Worm (Caenorhabditis elegans) whole organism, late embryonic: Measurements from ENCODE around the gene F41G3.19.

Source experiments
- ceh-14 ChIP-seq: sonication (generic microtip); optimal IDR thresholded peaks from 2 replicates; lab custom pipeline; 2016; ENCODE audit warnings: missing genotype, missing genetic modification characterization, missing compliant biosample characterization
- ceh-45 ChIP-seq: fragments of 200-800 bp; sonication (Bioruptor generic); IDR thresholded peaks from 2 replicates; pipeline ENCODE4 v1.3.6; 2022; ENCODE audit warnings: missing genetic modification reagents, missing genetic modification characterization, missing compliant biosample characterization
- nhr-11 ChIP-seq: fragments of 150-350 bp; optimal IDR thresholded peaks from 2 replicates; lab custom pipeline; 2014; ENCODE audit warnings: missing biosample characterization, missing genetic modification characterization

- TF ChIP-seq ceh-45 (GFP tag; lab: Robert Waterston, UW): no peak
- no peak for TF ChIP-seq nhr-11 (tag; lab: Kevin White, UChicago)
- TF ChIP-seq ceh-14 (tag; lab: Kevin White, UChicago): no peak
Observed at ce11 chrII:6736066-6736465, 15.9 kb downstream of the F41G3.19 start, which contains the start of gene mrps-18.C.
